Worm (Caenorhabditis elegans) whole organism, mixed stage, embryonic: Measurements from ENCODE around the gene enu-3.5.

Experiments used
- M03D4.4 ChIP-seq: sonication (generic microtip); optimal IDR thresholded peaks from 2 replicates; lab custom pipeline; 2017; ENCODE audit warnings: mild to moderate bottlenecking, missing genetic modification characterization, missing compliant biosample characterization
- bed-3 ChIP-seq: fragments of 200-800 bp; sonication (Bioruptor generic); optimal IDR thresholded peaks from 3 replicates; lab custom pipeline; 2018; ENCODE audit warnings: mild to moderate bottlenecking, missing genetic modification characterization, moderate library complexity, missing compliant biosample characterization
- ceh-43 ChIP-seq: fragments of 200-800 bp; sonication (Bioruptor generic); optimal IDR thresholded peaks from 2 replicates; lab custom pipeline; 2018; ENCODE audit warnings: mild to moderate bottlenecking, missing genetic modification characterization, moderate library complexity, missing compliant biosample characterization
- cnd-1 ChIP-seq: fragments of 200-800 bp; sonication (Bioruptor generic); optimal IDR thresholded peaks from 2 replicates; lab custom pipeline; 2018; ENCODE audit warnings: mild to moderate bottlenecking, missing genetic modification characterization, missing compliant biosample characterization
- flh-1 ChIP-seq: fragments of 200-800 bp; sonication (Bioruptor generic); optimal IDR thresholded peaks from 2 replicates; lab custom pipeline; 2018; ENCODE audit warnings: mild to moderate bottlenecking, missing genetic modification characterization, moderate library complexity, missing compliant biosample characterization
- lin-13 ChIP-seq: fragments of 150-350 bp; optimal IDR thresholded peaks from 2 replicates; lab custom pipeline; 2014; ENCODE audit warnings: missing biosample characterization, missing genetic modification characterization
- nhr-12 ChIP-seq: fragments of 150-350 bp; optimal IDR thresholded peaks from 2 replicates; lab custom pipeline; 2014; ENCODE audit warnings: missing biosample characterization, missing genetic modification characterization
- nhr-237 ChIP-seq: fragments of 150-350 bp; optimal IDR thresholded peaks from 2 replicates; lab custom pipeline; 2014; ENCODE audit warnings: missing biosample characterization, missing genetic modification characterization
- unc-39 ChIP-seq: fragments of 150-350 bp; optimal IDR thresholded peaks from 2 replicates; lab custom pipeline; 2014; ENCODE audit warnings: missing biosample characterization, missing genetic modification characterization
- unc-62 ChIP-seq: fragments of 150-350 bp; optimal IDR thresholded peaks from 2 replicates; lab custom pipeline; 2014; ENCODE audit warnings: missing biosample characterization, missing genetic modification reagents, missing genetic modification characterization
- ztf-11 ChIP-seq: fragments of 150-350 bp; optimal IDR thresholded peaks from 2 replicates; lab custom pipeline; 2014; ENCODE audit warnings: missing biosample characterization, missing genetic modification characterization

ce11 chrIII:12880704-12881103, 2.7 kb downstream of the enu-3.5 start:
- TF ChIP-seq flh-1 (no peak), unc-62 (no peak), nhr-237 (tag; lab: Kevin White, UChicago) (no peak), nhr-12 (tag; lab: Kevin White, UChicago) (no peak), M03D4.4 (no peak), ceh-43 (GFP tag; lab: Kevin White, UChicago) (no peak), ztf-11 (no peak), unc-39 (tag; lab: Kevin White, UChicago) (no peak), lin-13 (tag; lab: Kevin White, UChicago) (no peak), bed-3 (no peak), cnd-1 (tag; lab: Kevin White, UChicago) (no peak)
